Worm (Caenorhabditis elegans) whole organism, mixed stage, embryonic: ENCODE measurements around the gene F49C12.1.

Experiments used
- blmp-1 ChIP-seq: fragments of 150-350 bp; optimal IDR thresholded peaks from 2 replicates; lab custom pipeline; 2014; ENCODE audit warnings: missing biosample characterization, missing genetic modification characterization
- ces-1 ChIP-seq: fragments of 150-350 bp; optimal IDR thresholded peaks from 2 replicates; lab custom pipeline; 2014; ENCODE audit warnings: missing biosample characterization, missing genetic modification reagents, missing genetic modification characterization
- mab-5 ChIP-seq: fragments of 150-350 bp; optimal IDR thresholded peaks from 2 replicates; lab custom pipeline; 2014; ENCODE audit warnings: missing biosample characterization, missing genetic modification characterization
- mep-1 ChIP-seq: fragments of 150-350 bp; optimal IDR thresholded peaks from 2 replicates; lab custom pipeline; 2017; ENCODE audit warnings: missing biosample characterization, missing genetic modification reagents, missing genetic modification characterization, inconsistent platforms
- nhr-2 ChIP-seq: fragments of 150-350 bp; optimal IDR thresholded peaks from 2 replicates; lab custom pipeline; 2014; ENCODE audit warnings: missing biosample characterization, missing genetic modification characterization
- pha-4 ChIP-seq: fragments of 150-350 bp; optimal IDR thresholded peaks from 2 replicates; lab custom pipeline; 2018; ENCODE audit warnings: missing biosample characterization, missing genetic modification reagents, missing genetic modification characterization
- unc-62 ChIP-seq: fragments of 150-350 bp; optimal IDR thresholded peaks from 2 replicates; lab custom pipeline; 2014; ENCODE audit warnings: missing biosample characterization, missing genetic modification reagents, missing genetic modification characterization

DNA sequence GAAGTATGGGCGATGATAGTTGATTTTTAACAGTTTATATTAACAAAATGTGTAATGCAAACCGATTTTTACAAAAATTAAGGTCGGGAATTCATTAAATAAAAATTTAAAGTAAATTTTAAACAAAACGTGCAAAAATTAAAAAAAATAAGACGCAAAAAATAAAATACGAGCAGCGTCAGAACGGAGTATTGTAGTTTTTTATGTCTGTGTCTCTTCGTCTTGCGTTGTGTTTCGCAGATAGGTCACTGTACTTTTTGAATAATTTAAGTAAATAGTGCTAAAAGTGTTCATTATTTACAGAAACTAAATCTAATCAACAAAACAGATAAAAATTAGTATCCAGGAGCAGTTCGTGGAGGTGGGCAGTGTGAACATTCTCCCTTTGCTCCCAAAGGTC is 35.8 kb downstream of the F49C12.1 start:
- TF ChIP-seq blmp-1 (tag; lab: Kevin White, UChicago): no peak
- no peak for TF ChIP-seq nhr-2
- peak; percentile 25 for TF ChIP-seq pha-4
- no peak for TF ChIP-seq unc-62
- no peak for TF ChIP-seq ces-1 (GFP tag; lab: Kevin White, UChicago)
- TF ChIP-seq mab-5 (tag; lab: Kevin White, UChicago): no peak
- no peak for TF ChIP-seq mep-1 (tag; lab: Kevin White, UChicago)
